Worm (Caenorhabditis elegans) whole organism, early embryonic: ENCODE data around the gene Y38H6C.4.
"Not testable (repeated sequence)": the region's sequence is repeated elsewhere in the genome, so short reads cannot be mapped to it uniquely, and the experiment has no call there.

Experiments used
- B0310.2 ChIP-seq: sonication (generic microtip); optimal IDR thresholded peaks from 2 replicates; lab custom pipeline; 2016; ENCODE audit warnings: mild to moderate bottlenecking, missing genetic modification characterization, missing compliant biosample characterization
- F13C5.2 ChIP-seq: sonication (generic microtip); optimal IDR thresholded peaks from 2 replicates; lab custom pipeline; 2017; ENCODE audit warnings: mild to moderate bottlenecking, missing genetic modification characterization, inconsistent platforms, missing compliant biosample characterization
- aly-1 ChIP-seq: sonication (generic microtip); optimal IDR thresholded peaks from 2 replicates; lab custom pipeline; 2016; ENCODE audit warnings: missing genetic modification characterization, missing compliant biosample characterization
- ama-1 ChIP-seq: fragments of 150-350 bp; optimal IDR thresholded peaks from 2 replicates; lab custom pipeline; 2014
- ceh-36 ChIP-seq: sonication (generic microtip); optimal IDR thresholded peaks from 2 replicates; lab custom pipeline; 2016; ENCODE audit warnings: missing genetic modification characterization, inconsistent platforms, missing compliant biosample characterization
- ets-7 ChIP-seq: sonication (generic microtip); optimal IDR thresholded peaks from 2 replicates; lab custom pipeline; 2016; ENCODE audit warnings: missing genotype, missing genetic modification characterization, missing compliant biosample characterization
- flt-1 ChIP-seq: fragments of 200-800 bp; sonication (Bioruptor generic); IDR thresholded peaks from 2 replicates; pipeline ENCODE4 v1.3.6; 2022; ENCODE audit warnings: missing genetic modification characterization, missing compliant biosample characterization
- hmbx-1 ChIP-seq: sonication (generic microtip); optimal IDR thresholded peaks from 2 replicates; lab custom pipeline; 2016; ENCODE audit warnings: mild to moderate bottlenecking, missing genetic modification characterization, missing compliant biosample characterization
- hmg-4 ChIP-seq: fragments of 200-800 bp; sonication (Bioruptor generic); optimal IDR thresholded peaks from 2 replicates; lab custom pipeline; 2018; ENCODE audit warnings: mild to moderate bottlenecking, missing genetic modification characterization, missing compliant biosample characterization
- hnd-1 ChIP-seq: sonication (generic microtip); optimal IDR thresholded peaks from 2 replicates; lab custom pipeline; 2016; ENCODE audit warnings: missing genetic modification characterization, missing compliant biosample characterization
- scrt-1 ChIP-seq: fragments of 200-800 bp; sonication (Bioruptor generic); IDR thresholded peaks from 2 replicates; pipeline ENCODE4 v1.3.6; 2022; ENCODE audit warnings: missing genetic modification characterization, missing compliant biosample characterization
- tbx-37 ChIP-seq: fragments of 200-800 bp; sonication (Bioruptor generic); conservative IDR thresholded peaks from 2 replicates; pipeline ENCODE4 v1.3.6; 2022; ENCODE audit warnings: missing genetic modification reagents, missing genetic modification characterization, missing compliant biosample characterization
- tra-4 ChIP-seq: sonication (generic microtip); optimal IDR thresholded peaks from 2 replicates; lab custom pipeline; 2017; ENCODE audit warnings: missing genetic modification characterization, missing compliant biosample characterization

DNA sequence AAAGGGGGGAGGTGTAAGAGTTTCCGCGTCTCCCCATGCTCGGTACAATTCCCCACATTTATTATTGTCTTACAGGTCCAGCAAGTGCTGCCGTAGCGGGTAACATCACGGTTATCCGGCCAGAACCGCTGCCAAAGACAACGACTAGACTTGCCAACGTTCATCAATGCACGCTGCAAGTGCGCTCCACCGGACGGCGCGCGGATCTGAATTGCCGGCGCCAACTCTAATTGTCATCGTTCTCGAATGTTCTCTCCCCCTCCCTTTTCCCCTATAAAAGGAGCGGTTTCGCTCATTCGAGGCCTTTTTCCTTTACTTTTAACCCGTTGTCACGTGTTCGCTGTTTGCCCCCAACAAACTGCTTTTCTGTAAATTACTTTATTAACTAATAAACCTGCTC lies 8.8 kb upstream of the Y38H6C.4 start, which contains the start of gene Y38H6C.8:
- TF ChIP-seq ama-1 (lab: Kevin White, UChicago); hnd-1 (tag; lab: Kevin White, UChicago); tra-4; F13C5.2 (tag; lab: Kevin White, UChicago); tbx-37 (GFP tag; lab: Robert Waterston, UW); flt-1 (GFP tag; lab: Robert Waterston, UW); scrt-1 (GFP tag; lab: Robert Waterston, UW); aly-1 (tag; lab: Kevin White, UChicago); hmbx-1 (tag; lab: Kevin White, UChicago); hmg-4 (GFP tag; lab: Kevin White, UChicago); B0310.2; ets-7 (tag; lab: Kevin White, UChicago); ceh-36 (tag; lab: Kevin White, UChicago): not testable (repeated sequence)
